Worm (Caenorhabditis elegans): Measurements from ENCODE around the gene F21C10.6.
A peak's percentile ranks its signal among the peaks of the same experiment; 100 is the strongest.

F21C10.6 gene

DNA sequence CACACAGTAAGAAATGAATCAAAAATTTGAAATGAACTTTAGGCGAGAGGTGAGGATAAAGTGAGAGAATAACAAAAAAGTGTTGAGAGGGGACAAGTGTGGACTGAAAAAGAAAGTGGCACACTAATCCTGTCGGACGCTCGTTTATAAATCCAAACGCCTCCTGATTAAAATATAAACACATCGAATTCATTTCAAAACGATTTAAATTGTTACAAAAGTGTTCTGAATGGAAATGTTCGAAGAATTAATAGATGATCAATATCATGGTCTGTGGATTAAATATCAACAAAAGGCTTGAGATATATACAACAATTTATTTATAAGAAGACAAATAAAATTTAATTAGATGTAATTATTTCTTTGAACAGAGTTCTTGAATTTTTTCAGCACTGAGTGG is 43.8 kb downstream of the F21C10.6 start, which contains the start of gene B0222.11:
Gene B0222.11 (minus strand): TSS at position 101 of the 400 bp plus-strand sequence.
- TF ChIP-seq tbp1 (GFP tag; optimal IDR thresholded peaks at IDR 0.05) (no peak), nhr-80 (tag; optimal IDR thresholded peaks at IDR 0.05) (no peak), nhr-179 (tag; optimal IDR thresholded peaks at IDR 0.05) (no peak), ets-4 (GFP tag; optimal IDR thresholded peaks at IDR 0.05) (no peak), atf-7 (tag; optimal IDR thresholded peaks at IDR 0.05) (no peak), C06A6.2 (GFP tag; conservative IDR thresholded peaks at IDR 0.05) (no peak), ceh-100 (GFP tag; IDR thresholded peaks at IDR 0.05) (no peak), sptf-2 (GFP tag; optimal IDR thresholded peaks at IDR 0.05) (no peak), dox-1 (GFP tag; IDR thresholded peaks at IDR 0.05) (no peak)

DNA sequence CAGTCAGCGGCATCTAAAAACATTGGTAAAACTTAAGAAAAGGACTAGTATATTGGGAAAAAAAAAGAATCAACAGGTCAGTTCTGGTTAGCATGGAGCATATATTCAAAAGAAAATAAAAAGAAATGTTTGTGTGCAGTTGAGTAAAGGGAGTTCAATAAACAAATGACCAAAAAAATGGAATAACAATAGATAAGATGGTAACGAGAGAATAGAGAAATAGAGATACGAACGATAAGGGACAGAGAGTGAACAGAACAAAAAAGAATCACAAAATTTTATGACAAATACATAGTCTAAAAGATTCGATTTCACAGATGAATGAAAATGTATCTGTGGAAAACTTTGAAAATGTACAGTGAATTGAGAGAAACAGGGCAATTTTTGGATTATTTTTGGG is 48.7 kb downstream of the F21C10.6 start, which contains the start of gene gad-3:
Gene gad-3 (minus strand): TSS at position 17 of the 400 bp plus-strand sequence.
- TF ChIP-seq die-1 (tag; optimal IDR thresholded peaks at IDR 0.05) (no peak), nhr-80 (tag; optimal IDR thresholded peaks at IDR 0.05) (peak; percentile 60), ztf-18 (tag; optimal IDR thresholded peaks at IDR 0.05) (no peak)

DNA sequence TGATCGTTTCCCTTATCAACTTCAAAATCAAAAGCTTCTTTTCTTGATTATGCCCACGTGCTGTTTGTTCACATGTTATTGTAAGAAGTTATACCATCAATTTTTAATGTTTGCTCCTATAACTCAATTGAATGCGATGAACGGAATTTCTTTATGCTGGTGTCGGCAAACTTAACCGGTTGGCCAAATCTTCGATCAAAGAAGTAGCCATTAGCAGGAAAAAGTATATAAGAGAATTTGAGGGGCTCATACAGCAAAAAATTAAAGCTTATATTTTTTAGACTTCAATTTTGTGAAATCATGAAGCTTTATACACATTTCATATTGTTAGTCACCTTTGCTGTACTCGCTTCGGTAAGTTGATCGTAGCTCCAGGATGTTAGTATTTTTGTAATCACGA is 49.5 kb downstream of the F21C10.6 start, which contains the start of gene pqn-16:
Gene pqn-16 (plus strand): TSS at position 301 of the 400 bp plus-strand sequence.
- TF ChIP-seq bed-1 (GFP tag; IDR thresholded peaks at IDR 0.05) (no peak), hsf-1 (GFP tag; IDR thresholded peaks at IDR 0.05) (no peak), ZK185.1 (tag; optimal IDR thresholded peaks at IDR 0.05; ENCODE audit: poor library complexity, severe bottlenecking) (no peak), madf-8 (GFP tag; conservative IDR thresholded peaks at IDR 0.05) (no peak), tbp1 (GFP tag; optimal IDR thresholded peaks at IDR 0.05) (no peak), mxl-1 (tag; optimal IDR thresholded peaks at IDR 0.05) (no peak), F49E8.2 (tag; optimal IDR thresholded peaks at IDR 0.05; ENCODE audit: insufficient read depth) (no peak), repo-1 (tag; optimal IDR thresholded peaks at IDR 0.05) (no peak), Y95B8A.8 (GFP tag; IDR thresholded peaks at IDR 0.05) (no peak)
